Worm (Caenorhabditis elegans) whole organism, L2 larva: ENCODE measurements around the gene glt-5.

Experiments used
- ZK546.5 ChIP-seq: sonication (generic microtip); optimal IDR thresholded peaks from 2 replicates; lab custom pipeline; 2017; ENCODE audit warnings: missing biosample characterization, missing genetic modification characterization
- alr-1 ChIP-seq: fragments of 150-350 bp; optimal IDR thresholded peaks from 2 replicates; lab custom pipeline; 2014; ENCODE audit warnings: missing biosample characterization, missing genetic modification characterization
- aly-2 ChIP-seq: fragments of 150-350 bp; optimal IDR thresholded peaks from 2 replicates; lab custom pipeline; 2014; ENCODE audit warnings: missing biosample characterization, missing genetic modification characterization
- lin-13 ChIP-seq: fragments of 150-350 bp; optimal IDR thresholded peaks from 2 replicates; lab custom pipeline; 2014; ENCODE audit warnings: missing biosample characterization, missing genetic modification reagents, missing genetic modification characterization
- mab-5 ChIP-seq: fragments of 150-350 bp; optimal IDR thresholded peaks from 2 replicates; lab custom pipeline; 2014; ENCODE audit warnings: missing biosample characterization, missing genetic modification characterization
- mbf-1 ChIP-seq: sonication (generic microtip); optimal IDR thresholded peaks from 2 replicates; lab custom pipeline; 2017; ENCODE audit warnings: missing biosample characterization, missing genetic modification characterization
- nhr-11 ChIP-seq: fragments of 150-350 bp; optimal IDR thresholded peaks from 2 replicates; lab custom pipeline; 2014; ENCODE audit warnings: missing biosample characterization, missing genetic modification characterization
- nhr-12 ChIP-seq: fragments of 150-350 bp; optimal IDR thresholded peaks from 2 replicates; lab custom pipeline; 2014; ENCODE audit warnings: missing biosample characterization, missing genetic modification characterization
- unc-62 ChIP-seq: fragments of 150-350 bp; optimal IDR thresholded peaks from 2 replicates; lab custom pipeline; 2014; ENCODE audit warnings: missing biosample characterization, missing genetic modification reagents, missing genetic modification characterization
- ztf-11 ChIP-seq: sonication (generic microtip); optimal IDR thresholded peaks from 2 replicates; lab custom pipeline; 2017; ENCODE audit warnings: missing biosample characterization, missing genetic modification characterization

DNA sequence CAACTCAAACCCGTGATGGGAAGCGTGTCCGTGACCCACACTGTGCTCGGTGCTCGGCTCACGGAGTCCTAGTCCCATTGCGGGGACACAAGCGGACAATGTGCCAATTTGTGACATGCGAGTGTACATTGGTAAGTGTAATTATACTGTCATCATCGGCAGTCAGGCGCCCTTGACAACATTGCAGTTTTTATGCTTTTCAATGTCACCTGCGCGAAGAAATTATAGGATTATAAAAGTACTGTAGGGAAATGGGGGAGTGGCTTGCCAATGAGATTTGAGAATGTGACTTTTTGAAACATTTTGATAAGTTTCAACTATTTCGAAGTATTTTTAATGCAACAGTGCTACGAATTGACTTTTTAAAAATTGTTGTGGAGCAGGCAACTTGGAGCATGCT is 27.1 kb upstream of the glt-5 start:
- TF ChIP-seq mbf-1 (tag; lab: Kevin White, UChicago) (no peak), ztf-11 (tag; lab: Kevin White, UChicago) (no peak), alr-1 (no peak), lin-13 (GFP tag; lab: Kevin White, UChicago) (no peak), nhr-12 (no peak), mab-5 (tag; lab: Kevin White, UChicago) (no peak), unc-62 (GFP tag; lab: Kevin White, UChicago) (no peak), ZK546.5 (tag; lab: Kevin White, UChicago) (no peak), nhr-11 (tag; lab: Kevin White, UChicago) (no peak), aly-2 (tag; lab: Kevin White, UChicago) (no peak)
